Fruit fly (Drosophila melanogaster) whole organism, embryonic: ENCODE measurements around the gene CG32681.

Experiments used
- Aef1 ChIP-seq: fragments of 200-800 bp; sonication (Bioruptor generic); IDR thresholded peaks from 3 replicates; pipeline ENCODE4 v1.3.6; 2022; ENCODE audit warnings: missing biosample characterization, missing genetic modification characterization
- C15 ChIP-seq: fragments of 200-800 bp; sonication (Bioruptor generic); IDR thresholded peaks from 3 replicates; pipeline ENCODE4 v1.3.6; 2022; ENCODE audit warnings: missing biosample characterization, missing genetic modification characterization
- CG11560 ChIP-seq: fragments of 200-800 bp; sonication (Bioruptor generic); IDR thresholded peaks from 3 replicates; pipeline ENCODE4 v1.3.6; 2022; ENCODE audit warnings: missing biosample characterization, missing genetic modification characterization
- CG12071 ChIP-seq: fragments of 200-800 bp; sonication (Bioruptor generic); optimal IDR thresholded peaks from 3 replicates; lab custom pipeline; 2018; ENCODE audit warnings: missing biosample characterization, mild to moderate bottlenecking, missing genetic modification characterization
- CG12769 ChIP-seq: fragments of 200-800 bp; sonication (Bioruptor generic); optimal IDR thresholded peaks from 2 replicates; lab custom pipeline; 2019; ENCODE audit warnings: missing biosample characterization, mild to moderate bottlenecking, missing genetic modification characterization, moderate library complexity
- CG15479 ChIP-seq: fragments of 200-800 bp; sonication (Bioruptor generic); optimal IDR thresholded peaks from 3 replicates; lab custom pipeline; 2019; ENCODE audit warnings: missing biosample characterization, mild to moderate bottlenecking, missing genetic modification characterization, moderate library complexity
- CG15514 ChIP-seq: fragments of 200-800 bp; sonication (Bioruptor generic); optimal IDR thresholded peaks from 3 replicates; lab custom pipeline; 2017; ENCODE audit warnings: missing biosample characterization, missing genetic modification characterization, mild to moderate bottlenecking, moderate library complexity, missing genetic modification reagents
- CG16813 ChIP-seq: fragments of 200-800 bp; sonication (Bioruptor generic); IDR thresholded peaks from 3 replicates; pipeline ENCODE4 v1.3.6; 2022; ENCODE audit warnings: missing biosample characterization, missing genetic modification characterization; ENCODE audit not compliant: partially characterized antibody
- CG17328 ChIP-seq: fragments of 200-800 bp; sonication (Bioruptor generic); IDR thresholded peaks from 2 replicates; pipeline ENCODE4 v1.3.6; 2022; ENCODE audit warnings: missing biosample characterization, missing genetic modification characterization
- CG17361 ChIP-seq: fragments of 200-800 bp; sonication (Bioruptor generic); IDR thresholded peaks from 3 replicates; pipeline ENCODE4 v1.3.6; 2022; ENCODE audit warnings: missing biosample characterization, missing genetic modification characterization
- CG17385 ChIP-seq: fragments of 200-800 bp; sonication (Bioruptor generic); optimal IDR thresholded peaks from 3 replicates; lab custom pipeline; 2018; ENCODE audit warnings: missing biosample characterization, mild to moderate bottlenecking, missing genetic modification characterization
- CG1792 ChIP-seq: fragments of 200-800 bp; sonication (Bioruptor generic); optimal IDR thresholded peaks from 2 replicates; lab custom pipeline; 2016; ENCODE audit warnings: missing biosample characterization, missing genetic modification characterization
- CG31224 ChIP-seq: fragments of 200-800 bp; sonication (Bioruptor generic); IDR thresholded peaks from 2 replicates; pipeline ENCODE4 v1.3.6; 2022; ENCODE audit warnings: missing biosample characterization, missing genetic modification characterization
- CG34376 ChIP-seq: fragments of 200-800 bp; sonication (Bioruptor generic); optimal IDR thresholded peaks from 2 replicates; lab custom pipeline; 2018; ENCODE audit warnings: missing biosample characterization, mild to moderate bottlenecking, missing genetic modification characterization
- CG4707 ChIP-seq: fragments of 200-800 bp; sonication (Bioruptor generic); optimal IDR thresholded peaks from 2 replicates; lab custom pipeline; 2018; ENCODE audit warnings: missing biosample characterization, mild to moderate bottlenecking, missing genetic modification characterization, moderate library complexity
- CG6683 ChIP-seq: fragments of 200-800 bp; sonication (Bioruptor generic); optimal IDR thresholded peaks from 2 replicates; lab custom pipeline; 2017; ENCODE audit warnings: missing biosample characterization, mild to moderate bottlenecking, missing genetic modification characterization, missing genetic modification reagents
- CG7357 ChIP-seq: fragments of 200-800 bp; sonication (Bioruptor generic); IDR thresholded peaks from 3 replicates; pipeline ENCODE4 v1.3.6; 2022; ENCODE audit warnings: missing biosample characterization, missing genetic modification characterization
- CG7556 ChIP-seq: fragments of 200-800 bp; sonication (Bioruptor generic); optimal IDR thresholded peaks from 2 replicates; lab custom pipeline; 2017; ENCODE audit warnings: missing biosample characterization, mild to moderate bottlenecking, missing genetic modification characterization
- CG8359 ChIP-seq: fragments of 200-800 bp; sonication (Bioruptor generic); optimal IDR thresholded peaks from 2 replicates; lab custom pipeline; 2017; ENCODE audit warnings: missing biosample characterization, mild to moderate bottlenecking, missing genetic modification characterization, borderline replicate concordance
- CG9609 ChIP-seq: fragments of 200-800 bp; sonication (Bioruptor generic); optimal IDR thresholded peaks from 3 replicates; lab custom pipeline; 2016; ENCODE audit warnings: missing biosample characterization, missing genetic modification characterization
- Camta ChIP-seq: fragments of 200-800 bp; sonication (Bioruptor generic); optimal IDR thresholded peaks from 2 replicates; lab custom pipeline; 2016; ENCODE audit warnings: missing biosample characterization, missing genetic modification characterization
- Doc3 ChIP-seq: fragments of 200-800 bp; sonication (Bioruptor generic); IDR thresholded peaks from 3 replicates; pipeline ENCODE4 v1.3.6; 2022; ENCODE audit warnings: missing biosample characterization, missing genetic modification characterization; ENCODE audit not compliant: partially characterized antibody
- E2f1 ChIP-seq: fragments of 200-800 bp; sonication (Bioruptor generic); IDR thresholded peaks from 2 replicates; pipeline ENCODE4 v1.3.6; 2022; ENCODE audit warnings: missing biosample characterization, missing genetic modification characterization
- Fer2 ChIP-seq: fragments of 200-800 bp; sonication (Bioruptor generic); optimal IDR thresholded peaks from 2 replicates; lab custom pipeline; 2018; ENCODE audit warnings: missing biosample characterization, mild to moderate bottlenecking, missing genetic modification characterization, moderate library complexity
- Kr ChIP-seq: fragments of 200-800 bp; sonication (Bioruptor generic); optimal IDR thresholded peaks from 2 replicates; lab custom pipeline; 2017; ENCODE audit warnings: missing biosample characterization, mild to moderate bottlenecking, missing genetic modification characterization
- Lhr ChIP-seq: fragments of 200-800 bp; sonication (Bioruptor generic); optimal IDR thresholded peaks from 3 replicates; lab custom pipeline; 2017; ENCODE audit warnings: mild to moderate bottlenecking, missing biosample characterization, missing genetic modification reagents, missing genetic modification characterization
- MBD-R2 ChIP-seq: fragments of 200-800 bp; sonication (Bioruptor generic); IDR thresholded peaks from 2 replicates; pipeline ENCODE4 v1.3.6; 2022; ENCODE audit warnings: missing biosample characterization, missing genetic modification characterization
- Nf-YC ChIP-seq: fragments of 200-800 bp; optimal IDR thresholded peaks from 3 replicates; lab custom pipeline; 2019; ENCODE audit warnings: missing biosample characterization, mild to moderate bottlenecking, missing genetic modification characterization, moderate library complexity
- Ptx1 ChIP-seq: fragments of 200-800 bp; sonication (Bioruptor generic); IDR thresholded peaks from 2 replicates; pipeline ENCODE4 v1.3.6; 2022; ENCODE audit warnings: missing biosample characterization, missing genetic modification characterization
- ab ChIP-seq: fragments of 200-800 bp; sonication (Bioruptor generic); optimal IDR thresholded peaks from 2 replicates; lab custom pipeline; 2016; ENCODE audit warnings: missing biosample characterization, missing genetic modification characterization
- aop ChIP-seq: fragments of 200-800 bp; sonication (Bioruptor generic); IDR thresholded peaks from 2 replicates; pipeline ENCODE4 v1.3.6; 2022; ENCODE audit warnings: missing biosample characterization, missing genetic modification characterization
- bowl ChIP-seq: fragments of 200-800 bp; sonication (Bioruptor generic); IDR thresholded peaks from 2 replicates; pipeline ENCODE4 v1.3.6; 2022; ENCODE audit warnings: missing biosample characterization, missing genetic modification characterization
- danr ChIP-seq: fragments of 200-800 bp; sonication (Bioruptor generic); IDR thresholded peaks from 2 replicates; pipeline ENCODE4 v1.3.6; 2022; ENCODE audit warnings: missing biosample characterization, missing genetic modification characterization
- dati ChIP-seq: fragments of 200-800 bp; sonication (Bioruptor generic); IDR thresholded peaks from 2 replicates; pipeline ENCODE4 v1.3.6; 2022; ENCODE audit warnings: missing biosample characterization, missing genetic modification characterization
- eve ChIP-seq, 2 experiments: fragments of >200 bp; optimal IDR thresholded peaks; 2 replicates each; lab custom pipeline; 2017; ENCODE audit warnings: missing biosample characterization in 2 of 2, missing genetic modification characterization in 2 of 2
- ewg ChIP-seq: fragments of 200-800 bp; sonication (Bioruptor generic); optimal IDR thresholded peaks from 3 replicates; lab custom pipeline; 2017; ENCODE audit warnings: mild to moderate bottlenecking, missing biosample characterization, missing genetic modification reagents, missing genetic modification characterization
- exex ChIP-seq: fragments of 200-800 bp; sonication (Bioruptor generic); optimal IDR thresholded peaks from 4 replicates; lab custom pipeline; 2018; ENCODE audit warnings: missing biosample characterization, mild to moderate bottlenecking, missing genetic modification characterization, moderate library complexity
- hth ChIP-seq: fragments of >200 bp; optimal IDR thresholded peaks from 2 replicates; lab custom pipeline; 2017; ENCODE audit warnings: inconsistent platforms
- insv ChIP-seq, 2 experiments: fragments of 200-800 bp; sonication (Bioruptor generic); optimal IDR thresholded peaks; 3 replicates each; lab custom pipeline; 2016 to 2018; ENCODE audit warnings: missing biosample characterization in 2 of 2, missing genetic modification characterization in 2 of 2
- lbe ChIP-seq: fragments of 200-800 bp; sonication (Bioruptor generic); optimal IDR thresholded peaks from 2 replicates; lab custom pipeline; 2016; ENCODE audit warnings: missing biosample characterization, mild to moderate bottlenecking, missing genetic modification characterization
- mirr ChIP-seq: fragments of 200-800 bp; sonication (Bioruptor generic); optimal IDR thresholded peaks from 3 replicates; lab custom pipeline; 2018; ENCODE audit warnings: missing biosample characterization, mild to moderate bottlenecking, missing genetic modification characterization
- oc ChIP-seq: fragments of 200-800 bp; sonication (Bioruptor generic); optimal IDR thresholded peaks from 2 replicates; lab custom pipeline; 2018; ENCODE audit warnings: missing biosample characterization, mild to moderate bottlenecking, missing genetic modification characterization, moderate library complexity
- org-1 ChIP-seq: fragments of 200-800 bp; sonication (Bioruptor generic); optimal IDR thresholded peaks from 2 replicates; lab custom pipeline; 2017; ENCODE audit warnings: missing biosample characterization, missing genetic modification characterization
- otp ChIP-seq: fragments of 200-800 bp; sonication (Bioruptor generic); IDR thresholded peaks from 3 replicates; pipeline ENCODE4, ENCODE4 v1.3.6; 2022; ENCODE audit warnings: missing biosample characterization, missing genetic modification characterization
- row ChIP-seq: fragments of 200-800 bp; sonication (Bioruptor generic); IDR thresholded peaks from 3 replicates; pipeline ENCODE4 v1.3.6; 2022; ENCODE audit warnings: missing biosample characterization, missing genetic modification characterization
- sd ChIP-seq: fragments of 200-800 bp; sonication (Bioruptor generic); optimal IDR thresholded peaks from 3 replicates; lab custom pipeline; 2018; ENCODE audit warnings: missing biosample characterization, mild to moderate bottlenecking, missing genetic modification characterization, moderate library complexity
- so ChIP-seq: fragments of 200-800 bp; sonication (Bioruptor generic); IDR thresholded peaks from 3 replicates; pipeline ENCODE4 v1.3.6; 2022; ENCODE audit warnings: missing biosample characterization, missing genetic modification characterization
- sr ChIP-seq: fragments of 200-800 bp; sonication (Bioruptor generic); IDR thresholded peaks from 3 replicates; pipeline ENCODE4 v1.3.6; 2022; ENCODE audit warnings: missing biosample characterization, missing genetic modification characterization
- tap ChIP-seq: fragments of 200-800 bp; optimal IDR thresholded peaks from 3 replicates; lab custom pipeline; 2019; ENCODE audit warnings: missing biosample characterization, mild to moderate bottlenecking, missing genetic modification characterization, moderate library complexity
- zen ChIP-seq: fragments of 200-800 bp; sonication (Bioruptor generic); optimal IDR thresholded peaks from 3 replicates; lab custom pipeline; 2018; ENCODE audit warnings: missing biosample characterization, mild to moderate bottlenecking, missing genetic modification characterization, moderate library complexity

The CG32681 gene

dm6 chrX:10362557-10363366 lies 18.4 kb downstream of the CG32681 start (continued):
- TF ChIP-seq eve (GFP tag; optimal IDR thresholded peaks at IDR 0.05; lab: Kevin White, UChicago): no peak
- TF ChIP-seq CG17385 (GFP tag; lab: Kevin White, UChicago): peak; percentile 11
- TF ChIP-seq CG4707: no peak
- no peak for TF ChIP-seq bowl (GFP tag; lab: Robert Waterston, UW)
- no peak for TF ChIP-seq CG15479 (GFP tag; lab: Kevin White, UChicago)
- no peak for TF ChIP-seq hth (lab: Kevin White, UChicago)
- no peak for TF ChIP-seq CG9609
- TF ChIP-seq CG7357 (GFP tag; lab: Robert Waterston, UW): no peak
- no peak for TF ChIP-seq CG11560 (tag; lab: Robert Waterston, UW)
- TF ChIP-seq CG15514 (GFP tag; lab: Kevin White, UChicago): peak; percentile 3
- TF ChIP-seq CG17328: no peak
- no peak for TF ChIP-seq zen (tag; lab: Kevin White, UChicago)
- TF ChIP-seq Camta (GFP tag; lab: Kevin White, UChicago): no peak
- no peak for TF ChIP-seq MBD-R2 (GFP tag; lab: Robert Waterston, UW)
- TF ChIP-seq CG6683 (GFP tag; lab: Kevin White, UChicago): no peak
- TF ChIP-seq Doc3: no peak
- no peak for TF ChIP-seq Kr (GFP tag; lab: Kevin White, UChicago)
- TF ChIP-seq aop (GFP tag; lab: Robert Waterston, UW): no peak
- TF ChIP-seq oc (tag; lab: Kevin White, UChicago): no peak
- TF ChIP-seq tap (tag; lab: Kevin White, UChicago): no peak
- TF ChIP-seq E2f1: no peak
- TF ChIP-seq danr: no peak
- TF ChIP-seq otp: no peak
- TF ChIP-seq CG1792: no peak
- TF ChIP-seq org-1: peak; percentile 24
- TF ChIP-seq lbe (GFP tag; lab: Kevin White, UChicago): no peak
- TF ChIP-seq CG34376: no peak
- 0 out of 2 replicates have a peak, but pooled peaks have one; percentile 30 for TF ChIP-seq Ptx1 (GFP tag; lab: Robert Waterston, UW)
- peak; percentile 35; the same call in 2 of the 3 replicates for TF ChIP-seq row
- peak; percentile 77 for TF ChIP-seq CG17361
- no peak for TF ChIP-seq Nf-YC (tag; lab: Kevin White, UChicago)
- no peak for TF ChIP-seq CG12071 (GFP tag; lab: Kevin White, UChicago)
- TF ChIP-seq CG7556 (GFP tag; lab: Kevin White, UChicago): peak; percentile 66
- TF ChIP-seq sd (tag; lab: Kevin White, UChicago): no peak
- TF ChIP-seq CG12769 (tag; lab: Kevin White, UChicago): no peak
- TF ChIP-seq Lhr: no peak
- no peak for TF ChIP-seq mirr (GFP tag; lab: Kevin White, UChicago)
- no peak for TF ChIP-seq CG16813 (GFP tag; lab: Robert Waterston, UW)
- no peak for TF ChIP-seq sr (GFP tag; lab: Robert Waterston, UW)
- no peak for TF ChIP-seq insv (GFP tag; optimal IDR thresholded peaks at IDR 0.05; lab: Kevin White, UChicago)
- peak; percentile 21 for TF ChIP-seq ewg (GFP tag; lab: Kevin White, UChicago)
- no peak for TF ChIP-seq exex (tag; lab: Kevin White, UChicago)
- TF ChIP-seq CG8359 (GFP tag; lab: Kevin White, UChicago): no peak
- TF ChIP-seq Fer2 (tag; lab: Kevin White, UChicago): no peak
- TF ChIP-seq dati: no peak
- TF ChIP-seq so: no peak
- no peak for TF ChIP-seq ab (GFP tag; lab: Kevin White, UChicago)
- TF ChIP-seq Aef1 (GFP tag; lab: Robert Waterston, UW): no peak
- TF ChIP-seq C15 (GFP tag; lab: Robert Waterston, UW): no peak
- TF ChIP-seq CG31224 (GFP tag; lab: Robert Waterston, UW): no peak
